Worm (Caenorhabditis elegans): ENCODE results near the gene cdk-11.1.
A peak's percentile ranks its signal among the peaks of the same experiment; 100 is the strongest.

The cdk-11.1 gene

ce11 chrII:7719039-7719438 lies 20.0 kb downstream of the cdk-11.1 start:
- TF ChIP-seq R02D3.7 (tag; optimal IDR thresholded peaks at IDR 0.05) (no peak), nhr-77 (tag; optimal IDR thresholded peaks at IDR 0.05) (no peak), gmeb-1 (tag; optimal IDR thresholded peaks at IDR 0.05) (no peak)

- TF ChIP-seq C34F6.9 (tag; optimal IDR thresholded peaks at IDR 0.05) (no peak), nhr-129 (tag; optimal IDR thresholded peaks at IDR 0.05) (peak; percentile 29), gmeb-1 (tag; optimal IDR thresholded peaks at IDR 0.05) (no peak), sma-9 (GFP tag; optimal IDR thresholded peaks at IDR 0.05) (no peak), sma-9 (tag; optimal IDR thresholded peaks at IDR 0.05) (no peak)
These were observed 21.4 kb downstream of the cdk-11.1 start for ce11 chrII:7720479-7720878.

ce11 chrII:7722784-7723183 lies 23.7 kb downstream of the cdk-11.1 start:
- no peak for TF ChIP-seq nhr-10 (tag; optimal IDR thresholded peaks at IDR 0.05)
- TF ChIP-seq lin-11 (tag; optimal IDR thresholded peaks at IDR 0.05), result no peak
- no peak for TF ChIP-seq lin-39 (tag; optimal IDR thresholded peaks at IDR 0.05)
- TF ChIP-seq fos-1 (tag; optimal IDR thresholded peaks at IDR 0.05), result no peak
- no peak for TF ChIP-seq mab-5 (tag; optimal IDR thresholded peaks at IDR 0.05)
- peak; percentile 62 for TF ChIP-seq nhr-129 (tag; optimal IDR thresholded peaks at IDR 0.05)
- TF ChIP-seq sma-9 (GFP tag; optimal IDR thresholded peaks at IDR 0.05), result peak; percentile 0
- TF ChIP-seq sma-9 (tag; optimal IDR thresholded peaks at IDR 0.05), result no peak
- peak; percentile 77 for TF ChIP-seq F13H6.1 (tag; optimal IDR thresholded peaks at IDR 0.05)
- no peak for TF ChIP-seq alr-1 (tag; optimal IDR thresholded peaks at IDR 0.05)
- no peak for TF ChIP-seq ztf-1 (GFP tag; conservative IDR thresholded peaks at IDR 0.05)
- TF ChIP-seq egl-27 (tag; optimal IDR thresholded peaks at IDR 0.05), result no peak
- TF ChIP-seq ama-1 (optimal IDR thresholded peaks at IDR 0.05), result no peak
- no peak for TF ChIP-seq skn-1 (tag; optimal IDR thresholded peaks at IDR 0.05)
- no peak for TF ChIP-seq nhr-25 (tag; optimal IDR thresholded peaks at IDR 0.05)
- peak; percentile 10 for TF ChIP-seq C34F6.9 (tag; optimal IDR thresholded peaks at IDR 0.05)
- no peak for TF ChIP-seq sem-4 (tag; optimal IDR thresholded peaks at IDR 0.05)
- TF ChIP-seq nhr-77 (tag; optimal IDR thresholded peaks at IDR 0.05), result no peak
- no peak for TF ChIP-seq ZK546.5 (tag; optimal IDR thresholded peaks at IDR 0.05)
- TF ChIP-seq unc-39 (tag; optimal IDR thresholded peaks at IDR 0.05), result no peak

- TF ChIP-seq sma-3 (GFP tag; optimal IDR thresholded peaks at IDR 0.05) (no peak), nhr-25 (tag; optimal IDR thresholded peaks at IDR 0.05) (no peak), nhr-129 (tag; optimal IDR thresholded peaks at IDR 0.05) (no peak), Y55F3AM.14 (GFP tag; optimal IDR thresholded peaks at IDR 0.05) (no peak), mab-5 (tag; optimal IDR thresholded peaks at IDR 0.05) (no peak), mbf-1 (tag; optimal IDR thresholded peaks at IDR 0.05) (no peak), nhr-6 (tag; optimal IDR thresholded peaks at IDR 0.05) (no peak)
These were observed 25.6 kb downstream of the cdk-11.1 start, which contains the start of gene cpna-2 for ce11 chrII:7724603-7725002. Gene cpna-2 (plus strand): TSS chrII:7724903.

ce11 chrII:7736725-7737124 lies 37.7 kb downstream of the cdk-11.1 start:
- TF ChIP-seq ceh-82 (tag; optimal IDR thresholded peaks at IDR 0.05), result no peak
- no peak for TF ChIP-seq nhr-237 (tag; optimal IDR thresholded peaks at IDR 0.05)
- no peak for TF ChIP-seq unc-62 (GFP tag; optimal IDR thresholded peaks at IDR 0.05)
- no peak for TF ChIP-seq gmeb-1 (tag; optimal IDR thresholded peaks at IDR 0.05)
- TF ChIP-seq nhr-77 (tag; optimal IDR thresholded peaks at IDR 0.05), result no peak
- TF ChIP-seq ztf-4 (tag; optimal IDR thresholded peaks at IDR 0.05), result no peak
- no peak for TF ChIP-seq ztf-1 (GFP tag; conservative IDR thresholded peaks at IDR 0.05)
- no peak for TF ChIP-seq unc-39 (tag; optimal IDR thresholded peaks at IDR 0.05)
- no peak for TF ChIP-seq zag-1 (tag; optimal IDR thresholded peaks at IDR 0.05)
- TF ChIP-seq fos-1 (tag; optimal IDR thresholded peaks at IDR 0.05), result no peak
- TF ChIP-seq nhr-6 (tag; optimal IDR thresholded peaks at IDR 0.05), result no peak
- no peak for TF ChIP-seq lin-39 (tag; optimal IDR thresholded peaks at IDR 0.05)
- no peak for TF ChIP-seq sem-4 (tag; optimal IDR thresholded peaks at IDR 0.05)
- TF ChIP-seq dmd-4 (tag; optimal IDR thresholded peaks at IDR 0.05), result no peak
- TF ChIP-seq nhr-12 (tag; optimal IDR thresholded peaks at IDR 0.05), result no peak
- no peak for TF ChIP-seq lsy-2 (tag; optimal IDR thresholded peaks at IDR 0.05)
- no peak for TF ChIP-seq aly-2 (tag; optimal IDR thresholded peaks at IDR 0.05)
- TF ChIP-seq Y55F3AM.14 (GFP tag; optimal IDR thresholded peaks at IDR 0.05), result no peak
- no peak for TF ChIP-seq nhr-11 (tag; optimal IDR thresholded peaks at IDR 0.05)
- no peak for TF ChIP-seq elt-3 (tag; optimal IDR thresholded peaks at IDR 0.05)

All from whole organism, L2 larva.